Worm (Caenorhabditis elegans): Measurements from ENCODE around the gene F47B8.3.

ce11 chrV:14294396-14294795 is 28.4 kb downstream of the F47B8.3 start, which contains the start of gene F14D7.9:
- TF ChIP-seq him-1 (tag; optimal IDR thresholded peaks at IDR 0.05) (no peak), W03F9.2 (tag; optimal IDR thresholded peaks at IDR 0.05) (no peak), dao-5 (tag; optimal IDR thresholded peaks at IDR 0.05) (no peak)

Data from whole organism, L4/young adult.